Fruit fly (Drosophila melanogaster): ENCODE measurements around the gene CG15260.

CG15260 gene

DNA sequence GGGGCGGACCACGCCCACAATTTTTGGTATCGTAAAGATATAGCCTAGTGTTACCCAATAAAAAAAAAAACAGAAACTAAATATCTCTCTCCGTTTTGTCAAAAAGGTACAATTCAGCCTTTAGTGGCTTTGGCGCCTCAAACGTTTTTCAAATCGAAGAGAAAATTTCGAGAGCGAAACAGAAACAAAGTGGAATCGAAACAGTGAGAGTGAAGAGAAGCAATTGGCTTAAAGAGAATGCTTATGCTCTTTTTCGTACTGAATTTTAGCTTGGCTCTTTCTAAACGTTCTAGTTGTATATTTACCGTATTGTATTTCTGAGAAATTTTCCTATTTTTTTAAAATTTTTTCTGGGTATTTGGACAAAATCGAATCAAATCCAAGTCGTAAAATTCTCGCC, 40.5 kb upstream of the CG15260 start (continued):
- TF ChIP-seq Poxn (GFP tag; IDR thresholded peaks at IDR 0.05), result no peak
- TF ChIP-seq phol (tag; optimal IDR thresholded peaks at IDR 0.05), result no peak
- TF ChIP-seq hkb (optimal IDR thresholded peaks at IDR 0.05), result no peak
- TF ChIP-seq hkb (GFP tag; IDR thresholded peaks at IDR 0.05), result no peak
- no peak for TF ChIP-seq chn (GFP tag; optimal IDR thresholded peaks at IDR 0.05)
- TF ChIP-seq ind (GFP tag; optimal IDR thresholded peaks at IDR 0.05), result no peak
- no peak for TF ChIP-seq lilli (GFP tag; optimal IDR thresholded peaks at IDR 0.05)
- TF ChIP-seq CG12155 (GFP tag; optimal IDR thresholded peaks at IDR 0.05), result no peak
- no peak for TF ChIP-seq Kr (GFP tag; optimal IDR thresholded peaks at IDR 0.05)
- no peak for TF ChIP-seq peb (GFP tag; IDR thresholded peaks at IDR 0.05)
- no peak for TF ChIP-seq Awh (GFP tag; IDR thresholded peaks at IDR 0.05)
- TF ChIP-seq NC2α (GFP tag; optimal IDR thresholded peaks at IDR 0.05), result no peak
- TF ChIP-seq stc (GFP tag; IDR thresholded peaks at IDR 0.05), result no peak
- peak; percentile 40 for TF ChIP-seq yki (optimal IDR thresholded peaks at IDR 0.05)
- TF ChIP-seq dimm (GFP tag; IDR thresholded peaks at IDR 0.05), result no peak
- TF ChIP-seq unc-4 (GFP tag; IDR thresholded peaks at IDR 0.05; ENCODE audit: partially characterized antibody), result no peak
- TF ChIP-seq Nf-YA (GFP tag; IDR thresholded peaks at IDR 0.05), result no peak
- peak; percentile 34 for TF ChIP-seq Deaf1 (tag; optimal IDR thresholded peaks at IDR 0.05)
- TF ChIP-seq CG3163 (GFP tag; optimal IDR thresholded peaks at IDR 0.05), result peak; percentile 97
- no peak for TF ChIP-seq vnd (GFP tag; IDR thresholded peaks at IDR 0.05; ENCODE audit: partially characterized antibody)
- TF ChIP-seq HmgZ (tag; optimal IDR thresholded peaks at IDR 0.05), result no peak
- no peak for TF ChIP-seq dati (GFP tag; IDR thresholded peaks at IDR 0.05)
- TF ChIP-seq aop (GFP tag; IDR thresholded peaks at IDR 0.05), result no peak
- TF ChIP-seq NC2β (GFP tag; optimal IDR thresholded peaks at IDR 0.05), result no peak
- TF ChIP-seq vfl (GFP tag; optimal IDR thresholded peaks at IDR 0.05), result no peak
- no peak for TF ChIP-seq tll (GFP tag; optimal IDR thresholded peaks at IDR 0.05)
- no peak for TF ChIP-seq bcd (GFP tag; optimal IDR thresholded peaks at IDR 0.05)
- TF ChIP-seq CG15269 (tag; optimal IDR thresholded peaks at IDR 0.05), result no peak
- TF ChIP-seq sqz (GFP tag; optimal IDR thresholded peaks at IDR 0.05), result no peak

dm6 chr2L:15331353-15331752, 39.3 kb upstream of the CG15260 start:
- TF ChIP-seq CG5245 (GFP tag; optimal IDR thresholded peaks at IDR 0.05), result no peak
- peak; percentile 10 for TF ChIP-seq dmrt11E (tag; optimal IDR thresholded peaks at IDR 0.05)
- TF ChIP-seq usp (GFP tag; optimal IDR thresholded peaks at IDR 0.05), result no peak
- peak; percentile 10 for TF ChIP-seq CG9727 (GFP tag; optimal IDR thresholded peaks at IDR 0.05)
- no peak for TF ChIP-seq CG7786 (GFP tag; optimal IDR thresholded peaks at IDR 0.05)
- peak; percentile 92 for TF ChIP-seq zen (tag; optimal IDR thresholded peaks at IDR 0.05)
- TF ChIP-seq CG4424 (GFP tag; optimal IDR thresholded peaks at IDR 0.05), result no peak
- TF ChIP-seq lola (GFP tag; optimal IDR thresholded peaks at IDR 0.05), result peak in 1 of 3 experiments; percentile 6
- peak; percentile 13 for TF ChIP-seq Neu2 (GFP tag; optimal IDR thresholded peaks at IDR 0.05; ENCODE audit: borderline replicate concordance)
- TF ChIP-seq cato (GFP tag; optimal IDR thresholded peaks at IDR 0.05; ENCODE audit: borderline replicate concordance), result no peak
- no peak for TF ChIP-seq ab (GFP tag; optimal IDR thresholded peaks at IDR 0.05)
- peak; percentile 11 for TF ChIP-seq CG15696 (tag; optimal IDR thresholded peaks at IDR 0.05)
- TF ChIP-seq CG7271 (tag; optimal IDR thresholded peaks at IDR 0.05), result peak; percentile 29
- peak; percentile 72 for TF ChIP-seq CG15479 (GFP tag; optimal IDR thresholded peaks at IDR 0.05)
- TF ChIP-seq CG4404 (GFP tag; IDR thresholded peaks at IDR 0.05), result 0 out of 2 replicates have a peak, but pooled peaks have one; percentile 9
- peak in 1 of 2 experiments; percentile 47 for TF ChIP-seq tll (GFP tag; optimal IDR thresholded peaks at IDR 0.05)
- TF ChIP-seq Elba2 (GFP tag; optimal IDR thresholded peaks at IDR 0.05), result peak; percentile 14
- TF ChIP-seq prd (optimal IDR thresholded peaks at IDR 0.05), result no peak
- TF ChIP-seq prd (GFP tag; IDR thresholded peaks at IDR 0.05), result peak; percentile 76
- TF ChIP-seq phol (tag; optimal IDR thresholded peaks at IDR 0.05), result peak; percentile 1
- no peak for TF ChIP-seq CG17802 (tag; optimal IDR thresholded peaks at IDR 0.05)

Data from whole organism, embryonic.